Fruit fly (Drosophila melanogaster) whole organism, embryonic: ENCODE data around the gene CG7512.
A peak's percentile ranks its signal among the peaks of the same experiment; 100 is the strongest.

Experiments
- Awh ChIP-seq: fragments of 200-800 bp; sonication (Bioruptor generic); IDR thresholded peaks from 2 replicates; pipeline ENCODE4, ENCODE4 v1.3.6; 2022; ENCODE audit warnings: missing biosample characterization, missing genetic modification characterization
- CG11093 ChIP-seq: fragments of 200-800 bp; sonication (Bioruptor generic); IDR thresholded peaks from 3 replicates; pipeline ENCODE4 v1.3.6; 2022; ENCODE audit warnings: missing biosample characterization, missing genetic modification characterization
- CG12071 ChIP-seq: fragments of 200-800 bp; sonication (Bioruptor generic); optimal IDR thresholded peaks from 3 replicates; lab custom pipeline; 2018; ENCODE audit warnings: missing biosample characterization, mild to moderate bottlenecking, missing genetic modification characterization
- CG12155 ChIP-seq: fragments of 200-800 bp; sonication (Bioruptor generic); optimal IDR thresholded peaks from 3 replicates; lab custom pipeline; 2016; ENCODE audit warnings: missing biosample characterization, missing genetic modification characterization
- CG12659 ChIP-seq: fragments of 200-800 bp; sonication (Bioruptor generic); optimal IDR thresholded peaks from 3 replicates; lab custom pipeline; 2017; ENCODE audit warnings: mild to moderate bottlenecking, missing biosample characterization, missing genetic modification reagents, missing genetic modification characterization
- CG15073 ChIP-seq: fragments of 200-800 bp; sonication (Bioruptor generic); optimal IDR thresholded peaks from 2 replicates; lab custom pipeline; 2016; ENCODE audit warnings: missing biosample characterization, missing genetic modification characterization
- CG17912 ChIP-seq: fragments of 200-800 bp; sonication (Bioruptor generic); optimal IDR thresholded peaks from 2 replicates; lab custom pipeline; 2018; ENCODE audit warnings: missing biosample characterization, mild to moderate bottlenecking, missing genetic modification characterization
- CG18619 ChIP-seq: fragments of 200-800 bp; sonication (Bioruptor generic); optimal IDR thresholded peaks from 3 replicates; lab custom pipeline; 2017; ENCODE audit warnings: missing biosample characterization, mild to moderate bottlenecking, missing genetic modification characterization
- CG30431 ChIP-seq: fragments of 200-800 bp; sonication (Bioruptor generic); optimal IDR thresholded peaks from 2 replicates; lab custom pipeline; 2017; ENCODE audit warnings: missing biosample characterization, missing genetic modification characterization
- CG34224 ChIP-seq: fragments of 200-800 bp; sonication (Bioruptor generic); IDR thresholded peaks from 3 replicates; pipeline ENCODE4 v1.3.6; 2022; ENCODE audit warnings: missing biosample characterization, missing genetic modification characterization; ENCODE audit not compliant: partially characterized antibody
- CG4360 ChIP-seq: fragments of 200-800 bp; sonication (Bioruptor generic); IDR thresholded peaks from 2 replicates; pipeline ENCODE4 v1.3.6; 2022; ENCODE audit warnings: missing biosample characterization, missing genetic modification characterization
- CG5245 ChIP-seq: fragments of 200-800 bp; sonication (Bioruptor generic); optimal IDR thresholded peaks from 3 replicates; lab custom pipeline; 2016; ENCODE audit warnings: missing biosample characterization, missing genetic modification characterization
- CG6689 ChIP-seq: fragments of 200-800 bp; sonication (Bioruptor generic); IDR thresholded peaks from 2 replicates; pipeline ENCODE4 v1.3.6; 2022; ENCODE audit warnings: missing biosample characterization, missing genetic modification characterization
- CG6765 ChIP-seq: fragments of 200-800 bp; sonication (Bioruptor generic); optimal IDR thresholded peaks from 3 replicates; lab custom pipeline; 2017; ENCODE audit warnings: missing biosample characterization, mild to moderate bottlenecking, missing genetic modification characterization
- CG7357 ChIP-seq: fragments of 200-800 bp; sonication (Bioruptor generic); IDR thresholded peaks from 3 replicates; pipeline ENCODE4 v1.3.6; 2022; ENCODE audit warnings: missing biosample characterization, missing genetic modification characterization
- CG7963 ChIP-seq: fragments of 200-800 bp; sonication (Bioruptor generic); IDR thresholded peaks from 3 replicates; pipeline ENCODE4 v1.3.6; 2022; ENCODE audit warnings: missing biosample characterization, missing genetic modification characterization; ENCODE audit not compliant: partially characterized antibody
- CG9817 ChIP-seq: fragments of 200-800 bp; sonication (Bioruptor generic); optimal IDR thresholded peaks from 2 replicates; lab custom pipeline; 2018; ENCODE audit warnings: missing biosample characterization, mild to moderate bottlenecking, missing genetic modification characterization, moderate library complexity
- D19B ChIP-seq: fragments of 200-800 bp; sonication (Bioruptor generic); optimal IDR thresholded peaks from 2 replicates; lab custom pipeline; 2017; ENCODE audit warnings: missing biosample characterization, mild to moderate bottlenecking, missing genetic modification characterization
- Dll ChIP-seq: fragments of 200-800 bp; sonication (Bioruptor generic); IDR thresholded peaks from 4 replicates; pipeline ENCODE4 v1.3.6; 2022; ENCODE audit warnings: missing biosample characterization, missing genetic modification characterization; ENCODE audit not compliant: partially characterized antibody
- Drgx ChIP-seq: fragments of 200-800 bp; sonication (Bioruptor generic); IDR thresholded peaks from 2 replicates; pipeline ENCODE4 v1.3.6; 2022; ENCODE audit warnings: missing biosample characterization, missing genetic modification characterization
- Hmx ChIP-seq: fragments of 200-800 bp; sonication (Bioruptor generic); optimal IDR thresholded peaks from 2 replicates; lab custom pipeline; 2016; ENCODE audit warnings: missing biosample characterization, missing genetic modification characterization
- Mad ChIP-seq: fragments of 200-800 bp; sonication (Bioruptor generic); optimal IDR thresholded peaks from 2 replicates; lab custom pipeline; 2016; ENCODE audit warnings: missing biosample characterization, missing genetic modification characterization
- Med ChIP-seq: fragments of 200-800 bp; sonication (Bioruptor generic); peaks from one replicate; lab custom pipeline; 2016; ENCODE audit warnings: missing biosample characterization, missing genetic modification characterization, mild to moderate bottlenecking, inconsistent platforms, moderate library complexity
- Nf-YB ChIP-seq: fragments of 200-800 bp; sonication (Bioruptor generic); optimal IDR thresholded peaks from 3 replicates; lab custom pipeline; 2019; ENCODE audit warnings: missing biosample characterization, mild to moderate bottlenecking, missing genetic modification characterization, moderate library complexity
- Nf-YC ChIP-seq: fragments of 200-800 bp; optimal IDR thresholded peaks from 3 replicates; lab custom pipeline; 2019; ENCODE audit warnings: missing biosample characterization, mild to moderate bottlenecking, missing genetic modification characterization, moderate library complexity
- Pdp1 ChIP-seq, 2 experiments: fragments of 200-800 bp; sonication (Bioruptor generic); optimal IDR thresholded peaks; 3 replicates each; lab custom pipeline; 2016; ENCODE audit warnings: missing biosample characterization in 2 of 2, missing genetic modification characterization in 2 of 2, mild to moderate bottlenecking in 1 of 2, moderate library complexity in 1 of 2
- Sox100B ChIP-seq: fragments of 200-800 bp; sonication (Bioruptor generic); optimal IDR thresholded peaks from 3 replicates; lab custom pipeline; 2018; ENCODE audit warnings: missing biosample characterization, mild to moderate bottlenecking, missing genetic modification characterization
- Taf1 ChIP-seq: fragments of 200-800 bp; sonication (Bioruptor generic); IDR thresholded peaks from 2 replicates; pipeline ENCODE4 v1.3.6; 2022; ENCODE audit warnings: missing biosample characterization, missing genetic modification characterization
- aop ChIP-seq: fragments of 200-800 bp; sonication (Bioruptor generic); IDR thresholded peaks from 2 replicates; pipeline ENCODE4 v1.3.6; 2022; ENCODE audit warnings: missing biosample characterization, missing genetic modification characterization
- az2 ChIP-seq: fragments of 200-800 bp; sonication (Bioruptor generic); optimal IDR thresholded peaks from 3 replicates; lab custom pipeline; 2016; ENCODE audit warnings: missing biosample characterization, missing genetic modification characterization
- crc ChIP-seq: fragments of 200-800 bp; sonication (Bioruptor generic); optimal IDR thresholded peaks from 2 replicates; lab custom pipeline; 2016; ENCODE audit warnings: missing biosample characterization, missing genetic modification characterization
- dati ChIP-seq: fragments of 200-800 bp; sonication (Bioruptor generic); IDR thresholded peaks from 2 replicates; pipeline ENCODE4 v1.3.6; 2022; ENCODE audit warnings: missing biosample characterization, missing genetic modification characterization
- dysf ChIP-seq: fragments of 200-800 bp; sonication (Bioruptor generic); IDR thresholded peaks from 3 replicates; pipeline ENCODE4 v1.3.6; 2022; ENCODE audit warnings: missing biosample characterization, missing genetic modification characterization
- en ChIP-seq: fragments of 200-800 bp; sonication (Bioruptor generic); optimal IDR thresholded peaks from 2 replicates; lab custom pipeline; 2016; ENCODE audit warnings: missing biosample characterization, missing genetic modification characterization
- gsb ChIP-seq: fragments of 200-800 bp; sonication (Bioruptor generic); IDR thresholded peaks from 2 replicates; pipeline ENCODE4 v1.3.6; 2022; ENCODE audit warnings: missing biosample characterization, missing genetic modification characterization
- gsb-n ChIP-seq: fragments of 200-800 bp; sonication (Bioruptor generic); optimal IDR thresholded peaks from 3 replicates; lab custom pipeline; 2018; ENCODE audit warnings: missing biosample characterization, mild to moderate bottlenecking, missing genetic modification characterization
- gt ChIP-seq: fragments of 200-800 bp; sonication (Bioruptor generic); IDR thresholded peaks from 2 replicates; pipeline ENCODE4 v1.3.6; 2022; ENCODE audit warnings: missing biosample characterization, missing genetic modification characterization
- ham ChIP-seq: fragments of 200-800 bp; sonication (Bioruptor generic); IDR thresholded peaks from 2 replicates; pipeline ENCODE4 v1.3.6; 2022; ENCODE audit warnings: missing biosample characterization, missing genetic modification characterization
- jigr1 ChIP-seq: fragments of 200-800 bp; sonication (Bioruptor generic); IDR thresholded peaks from 3 replicates; pipeline ENCODE4 v1.3.6; 2022; ENCODE audit warnings: missing biosample characterization, missing genetic modification characterization
- oc ChIP-seq: fragments of 200-800 bp; sonication (Bioruptor generic); optimal IDR thresholded peaks from 2 replicates; lab custom pipeline; 2018; ENCODE audit warnings: missing biosample characterization, mild to moderate bottlenecking, missing genetic modification characterization, moderate library complexity
- pfk ChIP-seq: fragments of 200-800 bp; sonication (Bioruptor generic); optimal IDR thresholded peaks from 2 replicates; lab custom pipeline; 2018; ENCODE audit warnings: missing biosample characterization, mild to moderate bottlenecking, missing genetic modification characterization, moderate library complexity
- salm ChIP-seq: fragments of 200-800 bp; sonication (Bioruptor generic); optimal IDR thresholded peaks from 2 replicates; lab custom pipeline; 2018; ENCODE audit warnings: missing biosample characterization, mild to moderate bottlenecking, missing genetic modification characterization
- slou ChIP-seq: fragments of 200-800 bp; sonication (Bioruptor generic); optimal IDR thresholded peaks from 3 replicates; lab custom pipeline; 2016; ENCODE audit warnings: missing biosample characterization, missing genetic modification characterization
- so ChIP-seq: fragments of 200-800 bp; sonication (Bioruptor generic); IDR thresholded peaks from 3 replicates; pipeline ENCODE4 v1.3.6; 2022; ENCODE audit warnings: missing biosample characterization, missing genetic modification characterization
- sob ChIP-seq: fragments of 200-800 bp; sonication (Bioruptor generic); IDR thresholded peaks from 2 replicates; pipeline ENCODE4 v1.3.6; 2022; ENCODE audit warnings: missing biosample characterization, missing genetic modification characterization
- ssp ChIP-seq: fragments of 200-800 bp; sonication (Bioruptor generic); IDR thresholded peaks from 2 replicates; pipeline ENCODE4 v1.3.6; 2022; ENCODE audit warnings: missing biosample characterization, missing genetic modification characterization
- tup ChIP-seq: fragments of 200-800 bp; sonication (Bioruptor generic); optimal IDR thresholded peaks from 2 replicates; lab custom pipeline; 2016; ENCODE audit warnings: missing biosample characterization, mild to moderate bottlenecking, missing genetic modification characterization, moderate library complexity
- unc-4 ChIP-seq: fragments of 200-800 bp; sonication (Bioruptor generic); IDR thresholded peaks from 2 replicates; pipeline ENCODE4 v1.3.6; 2022; ENCODE audit warnings: missing biosample characterization, missing genetic modification characterization; ENCODE audit not compliant: partially characterized antibody
- wdn ChIP-seq: fragments of 200-800 bp; sonication (Bioruptor generic); IDR thresholded peaks from 2 replicates; pipeline ENCODE4 v1.3.6; 2022; ENCODE audit warnings: missing biosample characterization, missing genetic modification characterization
- yki ChIP-seq: fragments of >200 bp; optimal IDR thresholded peaks from 3 replicates; lab custom pipeline; 2018
- zf30C ChIP-seq: fragments of 200-800 bp; sonication (Bioruptor generic); optimal IDR thresholded peaks from 3 replicates; lab custom pipeline; 2018; ENCODE audit warnings: missing biosample characterization, mild to moderate bottlenecking, missing genetic modification characterization

Gene CG7512

DNA sequence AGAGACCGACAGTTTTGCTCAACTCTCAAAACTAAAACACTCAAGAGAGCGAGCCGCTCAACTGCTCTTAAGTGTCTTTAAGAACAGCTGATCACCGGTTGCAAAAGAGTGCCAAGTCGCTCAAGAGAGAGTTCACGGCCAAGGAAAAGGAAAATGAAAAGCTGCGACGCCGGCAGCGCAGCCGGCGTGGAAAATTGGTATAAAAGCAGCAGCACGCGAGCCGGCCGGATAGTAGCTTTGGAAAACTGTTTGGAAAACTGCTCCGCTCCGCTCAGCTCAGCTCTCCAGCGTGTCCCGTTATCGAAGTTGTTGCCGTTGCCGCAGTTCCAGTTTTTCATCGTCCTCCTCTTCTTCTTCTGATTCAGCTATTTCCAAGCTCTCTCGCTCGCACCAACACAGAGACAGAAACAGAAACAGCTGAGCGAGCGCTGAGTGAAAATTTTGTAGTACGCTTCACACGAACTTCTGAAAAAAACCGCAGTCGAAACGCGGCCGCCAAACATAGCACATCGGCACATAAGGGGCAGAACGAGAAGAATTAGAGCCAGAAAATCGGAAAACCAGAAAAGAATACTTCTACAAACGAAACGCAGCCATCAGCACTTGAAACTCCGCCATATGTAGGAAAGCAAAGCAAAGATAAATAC, 26.1 kb upstream of the CG7512 start, which contains the start of gene chrb (continued):
- TF ChIP-seq CG7963 (GFP tag; lab: Robert Waterston, UW) (0 out of 3 replicates have a peak, but pooled peaks have one; percentile 38), gsb (no peak), CG9817 (tag; lab: Kevin White, UChicago) (no peak), Pdp1 (GFP tag; optimal IDR thresholded peaks at IDR 0.05; lab: Kevin White, UChicago) (peak in 1 of 2 experiments; percentile 52), Taf1 (GFP tag; lab: Robert Waterston, UW) (no peak), CG6765 (GFP tag; lab: Kevin White, UChicago) (peak; percentile 61), slou (GFP tag; lab: Kevin White, UChicago) (no peak), D19B (no peak), dati (GFP tag; lab: Robert Waterston, UW) (no peak), CG15073 (GFP tag; lab: Kevin White, UChicago) (no peak), Med (GFP tag; lab: Kevin White, UChicago) (peak; percentile 95), Awh (GFP tag; lab: Robert Waterston, UW) (peak; percentile 75), CG12155 (no peak), en (no peak), oc (peak; percentile 77), ssp (GFP tag; lab: Robert Waterston, UW) (no peak), gt (GFP tag; lab: Robert Waterston, UW) (no peak), wdn (GFP tag; lab: Robert Waterston, UW) (0 out of 2 replicates have a peak, but pooled peaks have one; percentile 17), gsb-n (tag; lab: Kevin White, UChicago) (peak; percentile 69), jigr1 (no peak), sob (GFP tag; lab: Robert Waterston, UW) (peak; percentile 42; the same call in 1 of the 2 replicates), crc (no peak), aop (GFP tag; lab: Robert Waterston, UW) (no peak), dysf (peak; percentile 33; the same call in 1 of the 3 replicates), unc-4 (peak; percentile 51), salm (peak; percentile 38), pfk (GFP tag; lab: Kevin White, UChicago) (peak; percentile 72), zf30C (GFP tag; lab: Kevin White, UChicago) (peak; percentile 28), CG12659 (GFP tag; lab: Kevin White, UChicago) (peak; percentile 41), Nf-YC (tag; lab: Kevin White, UChicago) (peak; percentile 66), Drgx (GFP tag; lab: Robert Waterston, UW) (peak; percentile 71), CG7357 (no peak), CG18619 (GFP tag; lab: Kevin White, UChicago) (peak; percentile 17), Sox100B (GFP tag; lab: Kevin White, UChicago) (no peak), Hmx (GFP tag; lab: Kevin White, UChicago) (no peak), CG4360 (peak; percentile 79), tup (GFP tag; lab: Kevin White, UChicago) (no peak), CG6689 (GFP tag; lab: Robert Waterston, UW) (no peak), CG30431 (GFP tag; lab: Kevin White, UChicago) (no peak), CG11093 (GFP tag; lab: Robert Waterston, UW) (no peak; the same call in 2 of the 3 replicates), CG12071 (GFP tag; lab: Kevin White, UChicago) (peak; percentile 65), Mad (GFP tag; lab: Kevin White, UChicago) (no peak), CG34224 (GFP tag; lab: Robert Waterston, UW) (peak; percentile 77), az2 (GFP tag; lab: Kevin White, UChicago) (peak; percentile 28), so (GFP tag; lab: Robert Waterston, UW) (peak; percentile 81; the same call in 2 of the 3 replicates), yki (lab: Kevin White, UChicago) (peak; percentile 9), CG5245 (GFP tag; lab: Kevin White, UChicago) (peak; percentile 28), Dll (0 out of 4 replicates have a peak, but pooled peaks have one; percentile 48), ham (no peak), CG17912 (GFP tag; lab: Kevin White, UChicago) (no peak), Nf-YB (GFP tag; lab: Kevin White, UChicago) (peak; percentile 48)
